Worm (Caenorhabditis elegans): ENCODE measurements around the gene act-4.

act-4 gene

DNA sequence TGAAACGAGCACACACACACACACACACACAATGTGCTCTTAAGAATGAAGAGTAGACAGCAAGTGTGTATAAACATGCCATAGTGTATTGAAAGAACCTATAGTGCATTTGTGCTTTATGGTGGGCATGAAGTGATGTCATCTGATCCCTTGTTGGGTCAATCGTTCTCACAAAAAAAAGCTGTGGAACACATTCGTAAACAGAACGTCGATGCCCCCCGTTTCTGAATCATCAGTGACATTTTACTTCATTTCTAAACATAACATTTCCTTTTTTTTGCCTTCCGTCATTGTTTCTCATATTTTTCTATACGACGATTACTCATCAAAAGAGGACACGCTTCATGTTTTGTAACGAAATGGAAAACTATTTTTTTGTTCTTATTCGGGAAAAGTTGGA, 1.4 kb upstream of the act-4 start:
- peak; percentile 31 for TF ChIP-seq dve-1 (tag; optimal IDR thresholded peaks at IDR 0.05; ENCODE audit: insufficient read depth)
- no peak for TF ChIP-seq pha-4 (GFP tag; IDR thresholded peaks at IDR 0.05)
- TF ChIP-seq pha-4 (tag; optimal IDR thresholded peaks at IDR 0.05), result peak; percentile 37
- TF ChIP-seq madf-5 (GFP tag; IDR thresholded peaks at IDR 0.05), result no peak
- no peak for TF ChIP-seq tag-97 (GFP tag; IDR thresholded peaks at IDR 0.05)
- peak; percentile 89 for TF ChIP-seq nhr-6 (tag; optimal IDR thresholded peaks at IDR 0.05)

- TF ChIP-seq aha-1 (tag) (peak; percentile 17), ceh-82 (tag; optimal IDR thresholded peaks at IDR 0.05) (no peak), dve-1 (tag; optimal IDR thresholded peaks at IDR 0.05; ENCODE audit: insufficient read depth) (peak; percentile 14), daf-16 (GFP tag; optimal IDR thresholded peaks at IDR 0.05) (peak in 1 of 2 experiments; percentile 12), daf-16 (tag; optimal IDR thresholded peaks at IDR 0.05) (no peak)
Observed at ce11 chrX:4959440-4959839, 981 bp upstream of the act-4 start.

- TF ChIP-seq vab-7 (GFP tag; IDR thresholded peaks at IDR 0.05) (0 out of 2 replicates have a peak, but pooled peaks have one; percentile 18), D1046.2 (GFP tag; IDR thresholded peaks at IDR 0.05) (0 out of 2 replicates have a peak, but pooled peaks have one; percentile 42), spr-3 (GFP tag; optimal IDR thresholded peaks at IDR 0.05) (peak; percentile 26), daf-8 (GFP tag; IDR thresholded peaks at IDR 0.05) (no peak), madf-9 (GFP tag; conservative IDR thresholded peaks at IDR 0.05) (0 out of 2 replicates have a peak, but pooled peaks have one; percentile 15), egl-43 (GFP tag; IDR thresholded peaks at IDR 0.05) (peak; percentile 39), unc-62 (GFP tag; optimal IDR thresholded peaks at IDR 0.05 in 1 of 2) (peak in 1 of 2 experiments; percentile 91), unc-62 (tag; optimal IDR thresholded peaks at IDR 0.05) (no peak), lim-7 (GFP tag; IDR thresholded peaks at IDR 0.05) (no peak), arid-1 (GFP tag; conservative IDR thresholded peaks at IDR 0.05) (no peak), daf-16 (GFP tag; optimal IDR thresholded peaks at IDR 0.05) (no peak), daf-16 (tag; optimal IDR thresholded peaks at IDR 0.05) (no peak), aha-1 (tag) (peak; percentile 98), php-3 (GFP tag; IDR thresholded peaks at IDR 0.05) (0 out of 2 replicates have a peak, but pooled peaks have one; percentile 12), Y105C5A.15 (GFP tag; IDR thresholded peaks at IDR 0.05) (no peak), egl-27 (tag; optimal IDR thresholded peaks at IDR 0.05) (no peak), lir-3 (tag; optimal IDR thresholded peaks at IDR 0.05) (no peak), dmd-9 (GFP tag; IDR thresholded peaks at IDR 0.05) (peak; percentile 48; the same call in 1 of the 2 replicates), fos-1 (tag; optimal IDR thresholded peaks at IDR 0.05) (no peak), pha-4 (GFP tag; IDR thresholded peaks at IDR 0.05) (no peak), pha-4 (tag; optimal IDR thresholded peaks at IDR 0.05) (no peak), zfp-3 (GFP tag; conservative IDR thresholded peaks at IDR 0.05) (0 out of 2 replicates have a peak, but pooled peaks have one; percentile 15), mxl-2 (GFP tag; conservative IDR thresholded peaks at IDR 0.05) (no peak), ceh-20 (GFP tag; IDR thresholded peaks at IDR 0.05) (no peak), mes-2 (tag; optimal IDR thresholded peaks at IDR 0.05; ENCODE audit: poor library complexity, severe bottlenecking) (peak; percentile 26)
Observed at ce11 chrX:4960910-4961680, 674 bp downstream of the act-4 start.

ce11 chrX:4961681-4962656, 1.5 kb downstream of the act-4 start:
- TF ChIP-seq spr-3 (GFP tag; optimal IDR thresholded peaks at IDR 0.05), result no peak
- peak; percentile 74 for TF ChIP-seq rbr-2 (tag; optimal IDR thresholded peaks at IDR 0.05)
- TF ChIP-seq lin-13 (GFP tag; optimal IDR thresholded peaks at IDR 0.05), result peak; percentile 17
- TF ChIP-seq nhr-48 (tag; optimal IDR thresholded peaks at IDR 0.05), result peak; percentile 45
- TF ChIP-seq lin-1 (GFP tag; IDR thresholded peaks at IDR 0.05), result no peak
- no peak for TF ChIP-seq cey-2 (tag; optimal IDR thresholded peaks at IDR 0.05; ENCODE audit: borderline replicate concordance, insufficient read depth)
- peak; percentile 87 for TF ChIP-seq mep-1 (tag; optimal IDR thresholded peaks at IDR 0.05)
- peak; percentile 46 for TF ChIP-seq lin-38 (GFP tag; IDR thresholded peaks at IDR 0.05)
- TF ChIP-seq Y48G9A.11 (GFP tag; IDR thresholded peaks at IDR 0.05), result no peak
- no peak for TF ChIP-seq sdz-12 (GFP tag; optimal IDR thresholded peaks at IDR 0.05)
- peak; percentile 60 for TF ChIP-seq nhr-28 (tag; optimal IDR thresholded peaks at IDR 0.05)
- TF ChIP-seq set-16 (GFP tag; IDR thresholded peaks at IDR 0.05), result peak; percentile 42; the same call in 1 of the 2 replicates
- peak in 1 of 2 experiments; percentile 32 for TF ChIP-seq daf-16 (GFP tag; optimal IDR thresholded peaks at IDR 0.05)
- no peak for TF ChIP-seq daf-16 (tag; optimal IDR thresholded peaks at IDR 0.05)
- TF ChIP-seq pha-4 (GFP tag; IDR thresholded peaks at IDR 0.05), result peak; percentile 67
- no peak for TF ChIP-seq pha-4 (tag; optimal IDR thresholded peaks at IDR 0.05)
- TF ChIP-seq php-3 (GFP tag; IDR thresholded peaks at IDR 0.05), result 0 out of 2 replicates have a peak, but pooled peaks have one; percentile 34
